Fruit fly (Drosophila melanogaster) S2 (cell line): ENCODE results near the gene GstD5.

Experiments used
- CG8478 ChIP-seq: fragments of >200 bp; optimal IDR thresholded peaks from 2 replicates; lab custom pipeline; 2018
- CTCF ChIP-seq, 2 experiments: fragments of >200 bp; optimal IDR thresholded peaks; 2 replicates each; lab custom pipeline; 2018

dm6 chr3R:12369793-12370642 is 5.5 kb upstream of the GstD5 start:
- no peak for TF ChIP-seq CG8478
- TF ChIP-seq CTCF (optimal IDR thresholded peaks at IDR 0.05; lab: Kevin White, UChicago) = no peak
